Fruit fly (Drosophila melanogaster) whole organism, prepupa: ENCODE data around the gene PNUTS.

ENCODE experiments used
- Blimp-1 ChIP-seq: fragments of 200-800 bp; sonication (Bioruptor generic); optimal IDR thresholded peaks from 3 replicates; lab custom pipeline; 2017; ENCODE audit warnings: missing biosample characterization, missing genetic modification characterization, mild to moderate bottlenecking, moderate library complexity, missing genetic modification reagents
- CG10631 ChIP-seq: fragments of 200-800 bp; sonication (Bioruptor generic); optimal IDR thresholded peaks from 2 replicates; lab custom pipeline; 2016; ENCODE audit warnings: missing biosample characterization, missing genetic modification characterization
- CG11294 ChIP-seq: fragments of 200-800 bp; sonication (Bioruptor generic); IDR thresholded peaks from 2 replicates; pipeline ENCODE4 v1.3.6; 2022; ENCODE audit warnings: missing biosample characterization, missing genetic modification characterization
- CG15336 ChIP-seq: fragments of 200-800 bp; sonication (Bioruptor generic); IDR thresholded peaks from 2 replicates; pipeline ENCODE4 v1.3.6; 2022; ENCODE audit warnings: missing biosample characterization, missing genetic modification characterization
- CG1621 ChIP-seq: fragments of 200-800 bp; sonication (Bioruptor generic); optimal IDR thresholded peaks from 3 replicates; lab custom pipeline; 2018; ENCODE audit warnings: missing biosample characterization, mild to moderate bottlenecking, missing genetic modification characterization
- CG3032 ChIP-seq: fragments of 200-800 bp; optimal IDR thresholded peaks from 2 replicates; lab custom pipeline; 2019; ENCODE audit warnings: missing biosample characterization, mild to moderate bottlenecking, missing genetic modification characterization, moderate library complexity
- CG31627 ChIP-seq: fragments of 200-800 bp; sonication (Bioruptor generic); optimal IDR thresholded peaks from 3 replicates; lab custom pipeline; 2016; ENCODE audit warnings: missing biosample characterization, missing genetic modification characterization
- CG32006 ChIP-seq: fragments of 200-800 bp; sonication (Bioruptor generic); optimal IDR thresholded peaks from 3 replicates; lab custom pipeline; 2017; ENCODE audit warnings: missing biosample characterization, mild to moderate bottlenecking, missing genetic modification characterization
- CG34406 ChIP-seq: fragments of 200-800 bp; sonication (Bioruptor generic); optimal IDR thresholded peaks from 3 replicates; lab custom pipeline; 2016; ENCODE audit warnings: missing biosample characterization, missing genetic modification characterization
- CG3919 ChIP-seq: fragments of 200-800 bp; sonication (Bioruptor generic); optimal IDR thresholded peaks from 3 replicates; lab custom pipeline; 2016; ENCODE audit warnings: missing biosample characterization, missing genetic modification characterization
- CG4318 ChIP-seq: fragments of 200-800 bp; sonication (Bioruptor generic); optimal IDR thresholded peaks from 3 replicates; lab custom pipeline; 2017; ENCODE audit warnings: missing biosample characterization, mild to moderate bottlenecking, missing genetic modification characterization
- CG6163 ChIP-seq: fragments of 200-800 bp; sonication (Bioruptor generic); IDR thresholded peaks from 3 replicates; pipeline ENCODE4 v1.3.6; 2022; ENCODE audit warnings: missing biosample characterization, missing genetic modification characterization
- CG6276 ChIP-seq: fragments of 200-800 bp; sonication (Bioruptor generic); optimal IDR thresholded peaks from 2 replicates; lab custom pipeline; 2017; ENCODE audit warnings: missing biosample characterization, mild to moderate bottlenecking, missing genetic modification characterization
- CG6792 ChIP-seq: fragments of 200-800 bp; sonication (Bioruptor generic); optimal IDR thresholded peaks from 3 replicates; lab custom pipeline; 2016; ENCODE audit warnings: missing biosample characterization, missing genetic modification characterization
- CG6808 ChIP-seq: fragments of 200-800 bp; sonication (Bioruptor generic); optimal IDR thresholded peaks from 3 replicates; lab custom pipeline; 2017; ENCODE audit warnings: missing biosample characterization, missing genetic modification characterization, mild to moderate bottlenecking, moderate library complexity, missing genetic modification reagents
- CG6854 ChIP-seq: fragments of 200-800 bp; sonication (Bioruptor generic); optimal IDR thresholded peaks from 2 replicates; lab custom pipeline; 2017; ENCODE audit warnings: missing biosample characterization, mild to moderate bottlenecking, missing genetic modification characterization
- CG7368 ChIP-seq: fragments of 200-800 bp; sonication (Bioruptor generic); optimal IDR thresholded peaks from 3 replicates; lab custom pipeline; 2016; ENCODE audit warnings: missing biosample characterization, missing genetic modification characterization
- CG8119 ChIP-seq: fragments of 200-800 bp; sonication (Bioruptor generic); IDR thresholded peaks from 3 replicates; pipeline ENCODE4 v1.3.6; 2022; ENCODE audit warnings: missing biosample characterization, missing genetic modification characterization
- CG8319 ChIP-seq: fragments of 200-800 bp; sonication (Bioruptor generic); optimal IDR thresholded peaks from 3 replicates; lab custom pipeline; 2016; ENCODE audit warnings: missing biosample characterization, missing genetic modification characterization
- CG8632 ChIP-seq: fragments of 200-800 bp; sonication (Bioruptor generic); optimal IDR thresholded peaks from 3 replicates; lab custom pipeline; 2016; ENCODE audit warnings: missing biosample characterization, missing genetic modification characterization
- CG9139 ChIP-seq: fragments of 200-800 bp; sonication (Bioruptor generic); optimal IDR thresholded peaks from 3 replicates; lab custom pipeline; 2017; ENCODE audit warnings: missing biosample characterization, mild to moderate bottlenecking, missing genetic modification characterization
- Eip75B ChIP-seq: fragments of 200-800 bp; sonication (Bioruptor generic); optimal IDR thresholded peaks from 3 replicates; lab custom pipeline; 2016; ENCODE audit warnings: missing biosample characterization, missing genetic modification characterization
- Eip78C ChIP-seq: fragments of 200-800 bp; sonication (Bioruptor generic); peaks from one replicate; lab custom pipeline; 2016; ENCODE audit warnings: missing biosample characterization, missing genetic modification characterization
- Eip93F ChIP-seq: fragments of 200-800 bp; sonication (Bioruptor generic); optimal IDR thresholded peaks from 2 replicates; lab custom pipeline; 2016; ENCODE audit warnings: missing biosample characterization, mild to moderate bottlenecking, missing genetic modification characterization
- Ets96B ChIP-seq: fragments of 200-800 bp; optimal IDR thresholded peaks from 2 replicates; lab custom pipeline; 2019; ENCODE audit warnings: missing biosample characterization, mild to moderate bottlenecking, missing genetic modification characterization, moderate library complexity
- Gug ChIP-seq: fragments of 200-800 bp; sonication (Bioruptor generic); IDR thresholded peaks from 2 replicates; pipeline ENCODE4 v1.3.6; 2022; ENCODE audit warnings: missing biosample characterization, missing genetic modification characterization
- Hr39 ChIP-seq: fragments of 200-800 bp; sonication (Bioruptor generic); optimal IDR thresholded peaks from 2 replicates; lab custom pipeline; 2016; ENCODE audit warnings: missing biosample characterization, missing genetic modification characterization
- Hr4 ChIP-seq: fragments of 200-800 bp; sonication (Bioruptor generic); optimal IDR thresholded peaks from 3 replicates; lab custom pipeline; 2016; ENCODE audit warnings: missing biosample characterization, missing genetic modification characterization
- Lpt ChIP-seq: fragments of 200-800 bp; sonication (Bioruptor generic); optimal IDR thresholded peaks from 3 replicates; lab custom pipeline; 2016; ENCODE audit warnings: missing biosample characterization, missing genetic modification characterization
- Met ChIP-seq: fragments of 200-800 bp; sonication (Bioruptor generic); optimal IDR thresholded peaks from 3 replicates; lab custom pipeline; 2016; ENCODE audit warnings: missing biosample characterization, missing genetic modification characterization
- OdsH ChIP-seq: fragments of 200-800 bp; sonication (Bioruptor generic); optimal IDR thresholded peaks from 3 replicates; lab custom pipeline; 2016; ENCODE audit warnings: missing biosample characterization, missing genetic modification characterization
- Smox ChIP-seq: fragments of 200-800 bp; sonication (Bioruptor generic); optimal IDR thresholded peaks from 3 replicates; lab custom pipeline; 2016; ENCODE audit warnings: missing biosample characterization, missing genetic modification characterization
- Sox102F ChIP-seq: fragments of 200-800 bp; sonication (Bioruptor generic); optimal IDR thresholded peaks from 2 replicates; lab custom pipeline; 2016; ENCODE audit warnings: missing biosample characterization, mild to moderate bottlenecking, missing genetic modification characterization
- Sox14 ChIP-seq: fragments of 200-800 bp; sonication (Bioruptor generic); optimal IDR thresholded peaks from 3 replicates; lab custom pipeline; 2016; ENCODE audit warnings: missing biosample characterization, missing genetic modification characterization
- Sox15 ChIP-seq: fragments of 200-800 bp; sonication (Bioruptor generic); optimal IDR thresholded peaks from 3 replicates; lab custom pipeline; 2016; ENCODE audit warnings: missing biosample characterization, missing genetic modification characterization
- achi ChIP-seq: fragments of 200-800 bp; sonication (Bioruptor generic); optimal IDR thresholded peaks from 3 replicates; lab custom pipeline; 2016; ENCODE audit warnings: missing biosample characterization, missing genetic modification characterization
- acj6 ChIP-seq: fragments of 200-800 bp; sonication (Bioruptor generic); optimal IDR thresholded peaks from 3 replicates; lab custom pipeline; 2016; ENCODE audit warnings: missing biosample characterization, missing genetic modification characterization
- cyc ChIP-seq: fragments of 200-800 bp; sonication (Bioruptor generic); optimal IDR thresholded peaks from 3 replicates; lab custom pipeline; 2016; ENCODE audit warnings: missing biosample characterization, missing genetic modification characterization
- dsx ChIP-seq: fragments of 200-800 bp; optimal IDR thresholded peaks from 3 replicates; lab custom pipeline; 2019; ENCODE audit warnings: missing biosample characterization, mild to moderate bottlenecking, missing genetic modification characterization, moderate library complexity; ENCODE audit not compliant: poor library complexity, severe bottlenecking
- eg ChIP-seq: fragments of 200-800 bp; sonication (Bioruptor generic); IDR thresholded peaks from 3 replicates; pipeline ENCODE4 v1.3.6; 2022; ENCODE audit warnings: missing biosample characterization, missing genetic modification characterization
- esn ChIP-seq: fragments of 200-800 bp; sonication (Bioruptor generic); optimal IDR thresholded peaks from 2 replicates; lab custom pipeline; 2016; ENCODE audit warnings: missing biosample characterization, mild to moderate bottlenecking, missing genetic modification characterization, moderate library complexity
- fd85E ChIP-seq: fragments of 200-800 bp; sonication (Bioruptor generic); optimal IDR thresholded peaks from 3 replicates; lab custom pipeline; 2016; ENCODE audit warnings: missing biosample characterization, missing genetic modification characterization
- lz ChIP-seq: fragments of 200-800 bp; sonication (Bioruptor generic); optimal IDR thresholded peaks from 3 replicates; lab custom pipeline; 2016; ENCODE audit warnings: missing biosample characterization, missing genetic modification characterization
- pdm3 ChIP-seq: fragments of 200-800 bp; sonication (Bioruptor generic); optimal IDR thresholded peaks from 3 replicates; lab custom pipeline; 2016; ENCODE audit warnings: missing biosample characterization, missing genetic modification characterization
- salr ChIP-seq, 2 experiments: fragments of 200-800 bp; sonication (Bioruptor generic); optimal IDR thresholded peaks; 3 replicates each; lab custom pipeline; 2016 to 2018; ENCODE audit warnings: missing biosample characterization in 2 of 2, missing genetic modification characterization in 2 of 2, mild to moderate bottlenecking in 1 of 2
- svp ChIP-seq: fragments of 200-800 bp; sonication (Bioruptor generic); peaks from one replicate; lab custom pipeline; 2016; ENCODE audit warnings: missing biosample characterization, missing genetic modification characterization
- topi ChIP-seq: fragments of 200-800 bp; sonication (Bioruptor generic); optimal IDR thresholded peaks from 3 replicates; lab custom pipeline; 2016; ENCODE audit warnings: missing biosample characterization, missing genetic modification characterization

The PNUTS gene

dm6 chr2L:852647-853111 is 17.6 kb upstream of the PNUTS start, which contains the start of the genes CG4291 and kraken (continued):
- TF ChIP-seq CG6854 (GFP tag; lab: Kevin White, UChicago) (no peak), CG6808 (GFP tag; lab: Kevin White, UChicago) (no peak), CG4318 (GFP tag; lab: Kevin White, UChicago) (no peak), salr (GFP tag; optimal IDR thresholded peaks at IDR 0.05; lab: Kevin White, UChicago) (no peak), CG11294 (GFP tag; lab: Robert Waterston, UW) (0 out of 2 replicates have a peak, but pooled peaks have one; percentile 8), esn (GFP tag; lab: Kevin White, UChicago) (peak; percentile 46), fd85E (no peak), CG8319 (no peak), Sox15 (GFP tag; lab: Kevin White, UChicago) (no peak), Blimp-1 (no peak), Sox102F (GFP tag; lab: Kevin White, UChicago) (no peak), CG1621 (tag; lab: Kevin White, UChicago) (peak; percentile 75), Ets96B (tag; lab: Kevin White, UChicago) (no peak), OdsH (peak; percentile 11), CG6163 (GFP tag; lab: Robert Waterston, UW) (peak; percentile 46; the same call in 1 of the 3 replicates), CG9139 (GFP tag; lab: Kevin White, UChicago) (no peak), CG6276 (no peak), Hr4 (peak; percentile 31), lz (GFP tag; lab: Kevin White, UChicago) (peak; percentile 24), Met (GFP tag; lab: Kevin White, UChicago) (no peak), Eip93F (GFP tag; lab: Kevin White, UChicago) (no peak), CG7368 (GFP tag; lab: Kevin White, UChicago) (no peak), CG32006 (peak; percentile 13), CG34406 (GFP tag; lab: Kevin White, UChicago) (peak; percentile 5), Hr39 (GFP tag; lab: Kevin White, UChicago) (peak; percentile 45), CG8632 (no peak), acj6 (GFP tag; lab: Kevin White, UChicago) (peak; percentile 3)
- TF ChIP-seq, all 60 proteins: peak for 29

- TF ChIP-seq Hr39 (GFP tag; lab: Kevin White, UChicago): peak; percentile 46
- TF ChIP-seq esn (GFP tag; lab: Kevin White, UChicago): peak; percentile 63
- TF ChIP-seq CG6808 (GFP tag; lab: Kevin White, UChicago): no peak
- TF ChIP-seq CG10631 (GFP tag; lab: Kevin White, UChicago): peak; percentile 46
- peak; percentile 77 for TF ChIP-seq Eip78C
- peak; percentile 51 for TF ChIP-seq Smox
- TF ChIP-seq CG11294 (GFP tag; lab: Robert Waterston, UW): peak; percentile 26; the same call in 1 of the 2 replicates
- TF ChIP-seq cyc (GFP tag; lab: Kevin White, UChicago): peak; percentile 37
- peak; percentile 63 for TF ChIP-seq pdm3 (GFP tag; lab: Kevin White, UChicago)
- TF ChIP-seq lz (GFP tag; lab: Kevin White, UChicago): peak; percentile 35
- TF ChIP-seq Met (GFP tag; lab: Kevin White, UChicago): peak; percentile 49
- TF ChIP-seq acj6 (GFP tag; lab: Kevin White, UChicago): peak; percentile 34
- TF ChIP-seq CG31627: peak; percentile 46
- TF ChIP-seq CG32006: peak; percentile 35
- TF ChIP-seq CG8119 (GFP tag; lab: Robert Waterston, UW): peak; percentile 47; the same call in 2 of the 3 replicates
- peak; percentile 58 for TF ChIP-seq Sox14
- no peak for TF ChIP-seq Lpt
- TF ChIP-seq CG9139 (GFP tag; lab: Kevin White, UChicago): no peak
- peak; percentile 18 for TF ChIP-seq Eip75B (GFP tag; lab: Kevin White, UChicago)
- TF ChIP-seq Blimp-1: no peak
- peak; percentile 74 for TF ChIP-seq svp (GFP tag; lab: Kevin White, UChicago)
- TF ChIP-seq CG6276: no peak
- TF ChIP-seq OdsH: peak; percentile 44
- TF ChIP-seq CG3919 (GFP tag; lab: Kevin White, UChicago): peak; percentile 41
- no peak for TF ChIP-seq salr (GFP tag; optimal IDR thresholded peaks at IDR 0.05; lab: Kevin White, UChicago)
- no peak for TF ChIP-seq dsx (GFP tag; lab: Kevin White, UChicago)
- TF ChIP-seq Ets96B (tag; lab: Kevin White, UChicago): peak; percentile 8
- peak; percentile 49 for TF ChIP-seq CG15336
- no peak for TF ChIP-seq Eip93F (GFP tag; lab: Kevin White, UChicago)
- peak; percentile 23 for TF ChIP-seq achi (GFP tag; lab: Kevin White, UChicago)
- no peak for TF ChIP-seq CG8319
- TF ChIP-seq CG3032 (tag; lab: Kevin White, UChicago): peak; percentile 17
- TF ChIP-seq CG6792 (GFP tag; lab: Kevin White, UChicago): no peak
- TF ChIP-seq eg: peak; percentile 57
- 0 out of 2 replicates have a peak, but pooled peaks have one; percentile 25 for TF ChIP-seq Gug (GFP tag; lab: Robert Waterston, UW)
- TF ChIP-seq topi (GFP tag; lab: Kevin White, UChicago): peak; percentile 34
Observed at dm6 chr2L:855052-855547, 15.2 kb upstream of the PNUTS start, which contains the start of gene CG13949. CG13949 (plus strand) TSS chr2L:855337.
